Worm (Caenorhabditis elegans): ENCODE measurements around the gene abce-1.

- TF ChIP-seq rnt-1 (tag; optimal IDR thresholded peaks at IDR 0.05) (no peak), ets-4 (tag; optimal IDR thresholded peaks at IDR 0.05) (no peak), ceh-6 (GFP tag; optimal IDR thresholded peaks at IDR 0.05) (no peak), nfya-1 (tag; optimal IDR thresholded peaks at IDR 0.05) (no peak), ceh-34 (tag; optimal IDR thresholded peaks at IDR 0.05) (no peak)
These were observed 15.9 kb downstream of the abce-1 start, which contains the start of the genes snpc-1.2 and Y39E4B.5 for ce11 chrIII:13169464-13169966.
